Worm (Caenorhabditis elegans): ENCODE measurements around the gene unc-18.

DNA sequence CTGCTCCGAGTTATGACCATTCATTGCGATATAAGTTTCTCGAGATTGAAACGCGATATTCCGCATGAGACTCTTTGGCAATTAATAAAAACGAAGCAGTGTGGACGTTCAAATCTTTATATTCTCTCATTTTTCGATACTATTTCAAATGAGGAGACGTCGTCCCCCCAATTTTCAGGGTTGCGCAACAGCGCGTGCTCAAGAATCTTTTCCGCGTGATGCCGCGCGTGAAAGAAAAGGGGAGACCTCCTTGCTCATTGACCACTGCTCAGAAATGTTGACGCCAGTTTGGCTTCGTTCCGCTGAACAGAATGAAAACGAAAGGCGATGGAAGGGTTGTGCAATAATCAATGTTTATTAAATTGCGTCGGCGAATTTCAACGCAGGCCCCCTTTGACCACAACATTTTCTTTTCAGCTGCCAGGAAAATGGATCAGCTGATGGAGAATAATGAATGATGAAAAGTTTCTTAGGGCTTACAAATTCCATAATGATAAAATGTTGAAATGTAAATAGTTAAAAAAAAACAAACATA lies 27.2 kb upstream of the unc-18 start:
- no peak for TF ChIP-seq ekl-4 (GFP tag; IDR thresholded peaks at IDR 0.05)
- TF ChIP-seq F23B12.7 (tag; optimal IDR thresholded peaks at IDR 0.05; ENCODE audit: insufficient read depth): no peak
- TF ChIP-seq mel-28 (tag; optimal IDR thresholded peaks at IDR 0.05; ENCODE audit: borderline replicate concordance): no peak
